Worm (Caenorhabditis elegans) whole organism, early embryonic: ENCODE results near the gene sucl-2.

Source experiments
- B0310.2 ChIP-seq: sonication (generic microtip); optimal IDR thresholded peaks from 2 replicates; lab custom pipeline; 2016; ENCODE audit warnings: mild to moderate bottlenecking, missing genetic modification characterization, missing compliant biosample characterization
- F13C5.2 ChIP-seq: sonication (generic microtip); optimal IDR thresholded peaks from 2 replicates; lab custom pipeline; 2017; ENCODE audit warnings: mild to moderate bottlenecking, missing genetic modification characterization, inconsistent platforms, missing compliant biosample characterization
- aly-1 ChIP-seq: sonication (generic microtip); optimal IDR thresholded peaks from 2 replicates; lab custom pipeline; 2016; ENCODE audit warnings: missing genetic modification characterization, missing compliant biosample characterization
- ama-1 ChIP-seq: fragments of 150-350 bp; optimal IDR thresholded peaks from 2 replicates; lab custom pipeline; 2014
- ceh-13 ChIP-seq: fragments of 200-800 bp; sonication (Bioruptor generic); optimal IDR thresholded peaks from 2 replicates; lab custom pipeline; 2018; ENCODE audit warnings: mild to moderate bottlenecking, missing genetic modification characterization, missing compliant biosample characterization
- ets-7 ChIP-seq: sonication (generic microtip); optimal IDR thresholded peaks from 2 replicates; lab custom pipeline; 2016; ENCODE audit warnings: missing genotype, missing genetic modification characterization, missing compliant biosample characterization
- flt-1 ChIP-seq: fragments of 200-800 bp; sonication (Bioruptor generic); IDR thresholded peaks from 2 replicates; pipeline ENCODE4 v1.3.6; 2022; ENCODE audit warnings: missing genetic modification characterization, missing compliant biosample characterization
- hmbx-1 ChIP-seq: sonication (generic microtip); optimal IDR thresholded peaks from 2 replicates; lab custom pipeline; 2016; ENCODE audit warnings: mild to moderate bottlenecking, missing genetic modification characterization, missing compliant biosample characterization
- hmg-4 ChIP-seq: fragments of 200-800 bp; sonication (Bioruptor generic); optimal IDR thresholded peaks from 2 replicates; lab custom pipeline; 2018; ENCODE audit warnings: mild to moderate bottlenecking, missing genetic modification characterization, missing compliant biosample characterization
- hnd-1 ChIP-seq: sonication (generic microtip); optimal IDR thresholded peaks from 2 replicates; lab custom pipeline; 2016; ENCODE audit warnings: missing genetic modification characterization, missing compliant biosample characterization
- pes-1 ChIP-seq: fragments of 200-800 bp; sonication (Bioruptor generic); IDR thresholded peaks from 2 replicates; pipeline ENCODE4 v1.3.6; 2022; ENCODE audit warnings: missing genetic modification reagents, missing genetic modification characterization, missing compliant biosample characterization
- scrt-1 ChIP-seq: fragments of 200-800 bp; sonication (Bioruptor generic); IDR thresholded peaks from 2 replicates; pipeline ENCODE4 v1.3.6; 2022; ENCODE audit warnings: missing genetic modification characterization, missing compliant biosample characterization
- sea-1 ChIP-seq: fragments of 200-800 bp; sonication (Bioruptor generic); conservative IDR thresholded peaks from 2 replicates; pipeline ENCODE4 v1.3.6; 2022; ENCODE audit warnings: missing genetic modification characterization, missing compliant biosample characterization
- tbx-37 ChIP-seq: fragments of 200-800 bp; sonication (Bioruptor generic); conservative IDR thresholded peaks from 2 replicates; pipeline ENCODE4 v1.3.6; 2022; ENCODE audit warnings: missing genetic modification reagents, missing genetic modification characterization, missing compliant biosample characterization

- TF ChIP-seq pes-1 (no peak), hmbx-1 (no peak), F13C5.2 (no peak), ama-1 (no peak), hnd-1 (tag; lab: Kevin White, UChicago) (no peak), aly-1 (tag; lab: Kevin White, UChicago) (no peak), tbx-37 (GFP tag; lab: Robert Waterston, UW) (no peak), hmg-4 (GFP tag; lab: Kevin White, UChicago) (no peak), sea-1 (no peak), flt-1 (GFP tag; lab: Robert Waterston, UW) (no peak), ceh-13 (GFP tag; lab: Kevin White, UChicago) (no peak), B0310.2 (tag; lab: Kevin White, UChicago) (no peak), ets-7 (tag; lab: Kevin White, UChicago) (no peak), scrt-1 (GFP tag; lab: Robert Waterston, UW) (no peak)
Measured at ce11 chrIII:901148-901547, at the start of gene sucl-2.
